Worm (Caenorhabditis elegans) whole organism, L4 larva: ENCODE results near the gene sulp-2.

Experiments used
- F49E8.2 ChIP-seq: sonication (generic microtip); optimal IDR thresholded peaks from 2 replicates; lab custom pipeline; 2016; ENCODE audit warnings: missing compliant biosample characterization, mild to moderate bottlenecking, missing genetic modification characterization, borderline replicate concordance
- ceh-28 ChIP-seq: fragments of 150-350 bp; optimal IDR thresholded peaks from 2 replicates; lab custom pipeline; 2014; ENCODE audit warnings: missing biosample characterization, missing genetic modification reagents, missing genetic modification characterization
- ceh-32 ChIP-seq: sonication (generic microtip); optimal IDR thresholded peaks from 2 replicates; lab custom pipeline; 2016; ENCODE audit warnings: mild to moderate bottlenecking, missing genetic modification characterization, missing compliant biosample characterization; ENCODE audit not compliant: poor library complexity
- egl-27 ChIP-seq: sonication (generic microtip); optimal IDR thresholded peaks from 3 replicates; lab custom pipeline; 2017; ENCODE audit warnings: missing biosample characterization, missing genetic modification reagents, missing genetic modification characterization
- lin-39 ChIP-seq: fragments of 150-350 bp; optimal IDR thresholded peaks from 2 replicates; lab custom pipeline; 2014; ENCODE audit warnings: missing biosample characterization, missing genetic modification reagents, missing genetic modification characterization
- lsy-2 ChIP-seq, 2 experiments: fragments of 150-350 bp in 1 of 2; sonication (generic microtip) in 1 of 2; optimal IDR thresholded peaks; 2 replicates each; lab custom pipeline; 2014 to 2017; ENCODE audit warnings: missing biosample characterization in 2 of 2, missing genetic modification characterization in 2 of 2
- skn-1 ChIP-seq: fragments of 150-350 bp; optimal IDR thresholded peaks from 2 replicates; lab custom pipeline; 2014; ENCODE audit warnings: missing biosample characterization, missing genetic modification characterization
- unc-130 ChIP-seq: sonication (generic microtip); optimal IDR thresholded peaks from 2 replicates; lab custom pipeline; 2016; ENCODE audit warnings: missing genetic modification reagents, missing genetic modification characterization, missing compliant biosample characterization
- unc-62 ChIP-seq, 3 experiments: fragments of 150-350 bp in 1 of 3; sonication (generic microtip); optimal IDR thresholded peaks in 2 of 3; peaks in 1 of 3; 1 replicate in 1 of 3; 2 replicates in 2 of 3; lab custom pipeline; 2014 to 2017; ENCODE audit warnings: missing biosample characterization in 3 of 3, missing genetic modification characterization in 3 of 3, missing genetic modification reagents in 3 of 3, missing genotype in 1 of 3

DNA sequence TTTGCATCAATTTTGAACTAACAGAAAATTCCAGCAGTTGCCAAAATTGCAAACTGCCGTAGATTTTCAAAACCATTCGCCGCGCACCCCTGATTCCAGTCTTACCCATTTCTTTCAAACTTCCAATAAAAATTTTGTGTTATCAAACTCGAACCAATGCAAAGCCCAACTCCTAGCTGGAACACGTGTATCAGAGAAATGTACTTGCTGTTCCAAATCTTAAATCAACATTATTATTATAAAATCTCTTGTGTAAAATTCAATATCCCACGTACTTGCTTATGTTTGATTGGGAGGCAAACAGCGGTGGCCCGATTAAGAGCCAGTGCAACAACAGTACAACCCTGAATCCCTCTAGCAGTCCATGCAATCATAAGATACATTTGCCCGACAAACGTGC, 45.0 kb upstream of the sulp-2 start:
- TF ChIP-seq unc-130 (GFP tag; lab: Kevin White, UChicago) (no peak), lsy-2 (tag; optimal IDR thresholded peaks at IDR 0.05; lab: Kevin White, UChicago) (no peak), ceh-28 (tag; lab: Kevin White, UChicago) (no peak), skn-1 (tag; lab: Kevin White, UChicago) (no peak), egl-27 (tag; lab: Kevin White, UChicago) (no peak), F49E8.2 (tag; lab: Kevin White, UChicago) (no peak), unc-62 (GFP tag; optimal IDR thresholded peaks at IDR 0.05 in 1 of 2; lab: Kevin White, UChicago) (peak in 1 of 2 experiments; percentile 62), unc-62 (tag; optimal IDR thresholded peaks at IDR 0.05; lab: Kevin White, UChicago) (no peak), lin-39 (tag; lab: Kevin White, UChicago) (no peak), ceh-32 (tag; lab: Kevin White, UChicago) (no peak)
